Fruit fly (Drosophila melanogaster): Measurements from ENCODE around the gene CG4101.
A peak's percentile ranks its signal among the peaks of the same experiment; 100 is the strongest.

CG4101 gene

dm6 chr3L:16612152-16612551, at the start of gene CG4101:
Gene CG4101, plus strand, starts transcription at chr3L:16612486.
- TF ChIP-seq noc (tag; optimal IDR thresholded peaks at IDR 0.05) = peak; percentile 86

dm6 chr3L:16563361-16563760, 48.9 kb upstream of the CG4101 start:
- no peak for TF ChIP-seq noc (tag; optimal IDR thresholded peaks at IDR 0.05)

- no peak for TF ChIP-seq noc (tag; optimal IDR thresholded peaks at IDR 0.05)
Observed at dm6 chr3L:16566093-16566492, 46.2 kb upstream of the CG4101 start.

dm6 chr3L:16566700-16567221, 45.5 kb upstream of the CG4101 start, which contains the start of gene UQCR-6.4L:
Gene UQCR-6.4L, plus strand, starts transcription at chr3L:16566750.
- TF ChIP-seq noc (tag; optimal IDR thresholded peaks at IDR 0.05) = no peak

- no peak for TF ChIP-seq noc (tag; optimal IDR thresholded peaks at IDR 0.05)
Observed at dm6 chr3L:16567495-16567894, 44.8 kb upstream of the CG4101 start.

- no peak for TF ChIP-seq noc (tag; optimal IDR thresholded peaks at IDR 0.05)
Observed at dm6 chr3L:16569456-16569855, 42.8 kb upstream of the CG4101 start.

- TF ChIP-seq noc (tag; optimal IDR thresholded peaks at IDR 0.05) = no peak
Observed at dm6 chr3L:16571014-16571738, 41.1 kb upstream of the CG4101 start.

- TF ChIP-seq noc (tag; optimal IDR thresholded peaks at IDR 0.05) = no peak
Observed at dm6 chr3L:16571739-16572063, 40.6 kb upstream of the CG4101 start.

- TF ChIP-seq noc (tag; optimal IDR thresholded peaks at IDR 0.05) = no peak
Observed at dm6 chr3L:16572208-16572607, 40.1 kb upstream of the CG4101 start.

- TF ChIP-seq noc (tag; optimal IDR thresholded peaks at IDR 0.05) = peak; percentile 19
Observed at dm6 chr3L:16573234-16573633, 39.1 kb upstream of the CG4101 start, which contains the start of gene Mipp1. Gene Mipp1, minus strand, starts transcription at chr3L:16573334.

dm6 chr3L:16574307-16574946, 37.9 kb upstream of the CG4101 start, which contains the start of gene mbf1:
Gene mbf1, plus strand, starts transcription at chr3L:16574436.
- peak; percentile 36 for TF ChIP-seq noc (tag; optimal IDR thresholded peaks at IDR 0.05)

- TF ChIP-seq noc (tag; optimal IDR thresholded peaks at IDR 0.05) = no peak
Observed at dm6 chr3L:16580049-16580448, 32.2 kb upstream of the CG4101 start, which contains the start of gene nxf2. Gene nxf2, minus strand, starts transcription at chr3L:16580306.

- peak; percentile 64 for TF ChIP-seq noc (tag; optimal IDR thresholded peaks at IDR 0.05)
Observed at dm6 chr3L:16581201-16581705, 31.0 kb upstream of the CG4101 start, which contains the start of gene Smn. Gene Smn, minus strand, starts transcription at chr3L:16581547.

dm6 chr3L:16582678-16583315, 29.5 kb upstream of the CG4101 start, which contains the start of gene Rpn12:
Gene Rpn12, plus strand, starts transcription at chr3L:16583028.
- peak; percentile 44 for TF ChIP-seq noc (tag; optimal IDR thresholded peaks at IDR 0.05)

dm6 chr3L:16584074-16584578, 28.2 kb upstream of the CG4101 start, which contains the start of gene UQCR-C2:
Gene UQCR-C2, plus strand, starts transcription at chr3L:16584124.
- peak; percentile 0 for TF ChIP-seq noc (tag; optimal IDR thresholded peaks at IDR 0.05)

dm6 chr3L:16586989-16587388, 25.3 kb upstream of the CG4101 start, which contains the start of the genes Syx8 and CG32163:
Gene Syx8, minus strand, starts transcription at chr3L:16587057.
Gene CG32163, plus strand, starts transcription at chr3L:16587157.
- TF ChIP-seq noc (tag; optimal IDR thresholded peaks at IDR 0.05) = peak; percentile 22

Data from whole organism, larva.